Worm (Caenorhabditis elegans) whole organism, mixed stage, embryonic: ENCODE data around the gene polk-1.

Experiments
- blmp-1 ChIP-seq: fragments of 150-350 bp; optimal IDR thresholded peaks from 2 replicates; lab custom pipeline; 2014; ENCODE audit warnings: missing biosample characterization, missing genetic modification characterization
- ces-1 ChIP-seq: fragments of 150-350 bp; optimal IDR thresholded peaks from 2 replicates; lab custom pipeline; 2014; ENCODE audit warnings: missing biosample characterization, missing genetic modification reagents, missing genetic modification characterization
- elt-1 ChIP-seq: sonication (generic microtip); optimal IDR thresholded peaks from 2 replicates; lab custom pipeline; 2017; ENCODE audit warnings: missing genetic modification characterization, mild to moderate bottlenecking, missing compliant biosample characterization, antibody characterized with exemption, moderate library complexity, borderline replicate concordance; ENCODE audit not compliant: insufficient read depth
- elt-3 ChIP-seq: fragments of 150-350 bp; optimal IDR thresholded peaks from 2 replicates; lab custom pipeline; 2014; ENCODE audit warnings: missing biosample characterization, missing genetic modification characterization
- lin-13 ChIP-seq: fragments of 150-350 bp; optimal IDR thresholded peaks from 2 replicates; lab custom pipeline; 2014; ENCODE audit warnings: missing biosample characterization, missing genetic modification characterization
- nhr-28 ChIP-seq: fragments of 150-350 bp; optimal IDR thresholded peaks from 2 replicates; lab custom pipeline; 2014; ENCODE audit warnings: missing biosample characterization, missing genetic modification characterization
- pha-4 ChIP-seq: fragments of 150-350 bp; optimal IDR thresholded peaks from 2 replicates; lab custom pipeline; 2018; ENCODE audit warnings: missing biosample characterization, missing genetic modification reagents, missing genetic modification characterization
- snpc-4 ChIP-seq: fragments of 150-350 bp; optimal IDR thresholded peaks from 2 replicates; lab custom pipeline; 2014; ENCODE audit warnings: missing biosample characterization, missing genetic modification characterization
- unc-62 ChIP-seq: fragments of 150-350 bp; optimal IDR thresholded peaks from 2 replicates; lab custom pipeline; 2014; ENCODE audit warnings: missing biosample characterization, missing genetic modification reagents, missing genetic modification characterization

DNA sequence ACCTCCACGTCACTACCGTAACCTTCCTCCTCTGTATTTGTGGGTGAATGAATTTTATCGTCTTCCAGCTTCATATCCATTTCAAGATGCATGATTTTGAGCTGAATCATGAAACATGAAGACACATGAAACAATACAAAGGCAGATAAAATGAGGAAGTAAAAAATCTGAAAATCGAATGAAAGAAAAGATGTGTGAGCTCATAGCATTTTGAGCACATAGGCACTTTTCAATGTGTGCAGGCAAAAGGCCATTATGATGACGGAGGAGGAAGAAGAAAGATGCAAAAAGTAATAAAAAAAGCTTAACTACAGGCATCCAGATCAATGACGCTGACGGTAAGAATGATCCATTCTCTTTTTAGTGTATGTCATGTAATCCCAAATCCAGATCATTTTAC lies 30.6 kb downstream of the polk-1 start, which contains the start of gene ztf-30:
- TF ChIP-seq elt-1 (tag; lab: Kevin White, UChicago) = no peak
- no peak for TF ChIP-seq unc-62
- TF ChIP-seq nhr-28 = no peak
- TF ChIP-seq snpc-4 = no peak
- TF ChIP-seq elt-3 (tag; lab: Kevin White, UChicago) = no peak
- no peak for TF ChIP-seq pha-4 (tag; lab: Kevin White, UChicago)
- TF ChIP-seq ces-1 (GFP tag; lab: Kevin White, UChicago) = no peak
- TF ChIP-seq blmp-1 (tag; lab: Kevin White, UChicago) = no peak
- TF ChIP-seq lin-13 (tag; lab: Kevin White, UChicago) = no peak
